Worm (Caenorhabditis elegans) whole organism, L2 larva: ENCODE data around the gene F22E5.17.

Source experiments
- F13H6.1 ChIP-seq: sonication (generic microtip); optimal IDR thresholded peaks from 2 replicates; lab custom pipeline; 2016; ENCODE audit warnings: missing genetic modification characterization, missing compliant biosample characterization
- ama-1 ChIP-seq: fragments of 150-350 bp; optimal IDR thresholded peaks from 2 replicates; lab custom pipeline; 2018; ENCODE audit warnings: inconsistent platforms
- lin-11 ChIP-seq: fragments of 150-350 bp; sonication (generic microtip); optimal IDR thresholded peaks from 2 replicates; lab custom pipeline; 2014; ENCODE audit warnings: missing biosample characterization, missing genetic modification characterization, inconsistent platforms, mixed read lengths
- lin-13 ChIP-seq: fragments of 150-350 bp; optimal IDR thresholded peaks from 2 replicates; lab custom pipeline; 2014; ENCODE audit warnings: missing biosample characterization, missing genetic modification reagents, missing genetic modification characterization
- lsy-2 ChIP-seq, 2 experiments: fragments of 150-350 bp in 1 of 2; sonication (generic microtip) in 1 of 2; optimal IDR thresholded peaks; 2 replicates each; lab custom pipeline; 2014 to 2017; ENCODE audit warnings: missing biosample characterization in 2 of 2, missing genetic modification characterization in 2 of 2

ce11 chrII:2684208-2684607 is 6.4 kb downstream of the F22E5.17 start, which contains the start of gene ceh-87:
- TF ChIP-seq lsy-2 (tag; optimal IDR thresholded peaks at IDR 0.05; lab: Kevin White, UChicago): no peak
- no peak for TF ChIP-seq lin-13 (GFP tag; lab: Kevin White, UChicago)
- no peak for TF ChIP-seq ama-1
- no peak for TF ChIP-seq lin-11 (tag; lab: Kevin White, UChicago)
- no peak for TF ChIP-seq F13H6.1 (tag; lab: Kevin White, UChicago)
